Worm (Caenorhabditis elegans) whole organism, L2 larva: ENCODE results near the gene oig-4.

Experiments used
- ceh-82 ChIP-seq: fragments of 150-350 bp; optimal IDR thresholded peaks from 2 replicates; lab custom pipeline; 2014; ENCODE audit warnings: missing biosample characterization, missing genetic modification characterization
- fos-1 ChIP-seq: fragments of 150-350 bp; optimal IDR thresholded peaks from 2 replicates; lab custom pipeline; 2014; ENCODE audit warnings: missing biosample characterization, missing genetic modification characterization
- nhr-10 ChIP-seq: sonication (generic microtip); optimal IDR thresholded peaks from 2 replicates; lab custom pipeline; 2017; ENCODE audit warnings: missing biosample characterization, missing genetic modification characterization
- nhr-237 ChIP-seq: fragments of 150-350 bp; optimal IDR thresholded peaks from 2 replicates; lab custom pipeline; 2014; ENCODE audit warnings: missing biosample characterization, missing genetic modification characterization
- nhr-77 ChIP-seq: fragments of 150-350 bp; optimal IDR thresholded peaks from 2 replicates; lab custom pipeline; 2014; ENCODE audit warnings: missing biosample characterization, missing genetic modification characterization
- ztf-1 ChIP-seq: fragments of 200-800 bp; sonication (Bioruptor generic); conservative IDR thresholded peaks from 2 replicates; pipeline ENCODE4 v1.3.6; 2022; ENCODE audit warnings: missing genetic modification characterization, missing compliant biosample characterization

DNA sequence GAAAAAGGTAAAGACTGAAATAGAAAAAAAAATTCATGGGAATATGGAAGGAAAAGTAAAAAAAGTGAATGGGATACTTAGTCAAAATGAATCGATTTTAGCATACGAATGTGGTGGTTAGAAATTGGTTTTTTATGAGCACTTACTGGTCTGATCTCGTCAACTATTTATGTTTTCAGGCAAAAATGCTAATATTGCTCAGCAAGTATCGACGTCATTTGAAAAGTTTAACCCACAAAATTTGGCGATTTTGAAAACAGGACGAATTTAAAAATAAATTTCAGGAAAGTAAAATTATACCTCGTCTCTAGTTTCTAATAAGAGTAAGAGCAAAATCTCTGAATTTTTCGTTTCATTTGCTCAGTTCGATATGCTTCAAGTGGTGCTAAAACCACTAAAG, 29.9 kb downstream of the oig-4 start:
- TF ChIP-seq fos-1 (tag; lab: Kevin White, UChicago): no peak
- no peak for TF ChIP-seq nhr-237 (tag; lab: Kevin White, UChicago)
- TF ChIP-seq nhr-10 (tag; lab: Kevin White, UChicago): no peak
- no peak for TF ChIP-seq ceh-82 (tag; lab: Kevin White, UChicago)
- TF ChIP-seq ztf-1 (GFP tag; lab: Robert Waterston, UW): no peak
- TF ChIP-seq nhr-77 (tag; lab: Kevin White, UChicago): no peak
